Worm (Caenorhabditis elegans) whole organism, L2 larva: ENCODE data around the gene F58F6.5.

ENCODE experiments used
- F13H6.1 ChIP-seq: sonication (generic microtip); optimal IDR thresholded peaks from 2 replicates; lab custom pipeline; 2016; ENCODE audit warnings: missing genetic modification characterization, missing compliant biosample characterization
- zag-1 ChIP-seq: fragments of 150-350 bp; optimal IDR thresholded peaks from 2 replicates; lab custom pipeline; 2014; ENCODE audit warnings: missing biosample characterization, missing genetic modification characterization

DNA sequence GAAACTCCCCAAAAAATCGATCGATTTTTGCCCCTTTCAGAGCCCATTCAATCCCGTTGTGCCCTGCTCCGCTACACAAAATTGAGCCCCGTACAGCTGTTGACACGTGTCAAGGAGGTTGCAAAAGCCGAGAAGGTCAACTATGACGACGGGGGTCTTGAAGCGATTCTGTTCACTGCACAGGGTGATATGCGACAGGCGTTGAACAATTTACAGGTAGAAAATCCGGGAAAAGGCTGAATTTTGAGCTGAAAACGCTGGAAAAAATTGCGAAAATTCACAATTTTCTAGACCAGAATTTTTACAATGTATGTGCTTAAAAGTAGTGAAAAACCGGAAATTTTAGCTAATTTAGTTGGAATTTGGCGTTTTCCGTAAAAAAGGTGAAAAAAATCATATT, 5.9 kb downstream of the F58F6.5 start:
- TF ChIP-seq zag-1 (tag; lab: Kevin White, UChicago) (no peak), F13H6.1 (tag; lab: Kevin White, UChicago) (no peak)
